Fruit fly (Drosophila melanogaster): Measurements from ENCODE around the gene Ir94c.

The Ir94c gene

dm6 chr3R:22121220-22121619 is 2.0 kb upstream of the Ir94c start (continued):
- TF ChIP-seq CG7372 (GFP tag; IDR thresholded peaks at IDR 0.05) (peak; percentile 66), CG11085 (GFP tag; IDR thresholded peaks at IDR 0.05) (peak; percentile 74), CG7271 (tag; optimal IDR thresholded peaks at IDR 0.05) (peak; percentile 10), Oli (tag; optimal IDR thresholded peaks at IDR 0.05) (peak; percentile 59), schlank (tag; optimal IDR thresholded peaks at IDR 0.05) (peak; percentile 47), Gug (GFP tag; IDR thresholded peaks at IDR 0.05) (peak; percentile 23; the same call in 1 of the 4 replicates), p53 (GFP tag; optimal IDR thresholded peaks at IDR 0.05) (no peak), CG12391 (tag; optimal IDR thresholded peaks at IDR 0.05) (no peak), CG4820 (GFP tag; optimal IDR thresholded peaks at IDR 0.05) (no peak), D19B (GFP tag; optimal IDR thresholded peaks at IDR 0.05) (peak; percentile 14), ind (GFP tag; optimal IDR thresholded peaks at IDR 0.05) (peak; percentile 80), NK7.1 (GFP tag; optimal IDR thresholded peaks at IDR 0.05) (peak; percentile 14), CG16779 (GFP tag; IDR thresholded peaks at IDR 0.05) (no peak), stc (GFP tag; IDR thresholded peaks at IDR 0.05) (peak; percentile 45; the same call in 1 of the 2 replicates), CG3838 (GFP tag; optimal IDR thresholded peaks at IDR 0.05) (no peak), CG12942 (GFP tag; optimal IDR thresholded peaks at IDR 0.05) (no peak), h (optimal IDR thresholded peaks at IDR 0.05) (no peak), CG15269 (tag; optimal IDR thresholded peaks at IDR 0.05) (peak; percentile 75), grn (GFP tag; optimal IDR thresholded peaks at IDR 0.05) (no peak), Oaz (GFP tag; IDR thresholded peaks at IDR 0.05) (0 out of 2 replicates have a peak, but pooled peaks have one; percentile 42), Dref (GFP tag; IDR thresholded peaks at IDR 0.05) (no peak), CG11560 (tag; IDR thresholded peaks at IDR 0.05) (no peak), CTCF (GFP tag; optimal IDR thresholded peaks at IDR 0.05) (no peak), CG2712 (tag; optimal IDR thresholded peaks at IDR 0.05) (no peak), toy (GFP tag; IDR thresholded peaks at IDR 0.05) (peak; percentile 49), CG7357 (GFP tag; IDR thresholded peaks at IDR 0.05) (0 out of 3 replicates have a peak, but pooled peaks have one; percentile 43), az2 (GFP tag; optimal IDR thresholded peaks at IDR 0.05) (peak; percentile 27), eve (GFP tag; optimal IDR thresholded peaks at IDR 0.05) (peak in 1 of 2 experiments; percentile 43), sob (GFP tag; IDR thresholded peaks at IDR 0.05) (peak; percentile 79), B-H2 (GFP tag; optimal IDR thresholded peaks at IDR 0.05) (peak; percentile 44), CG14860 (GFP tag; IDR thresholded peaks at IDR 0.05; ENCODE audit: partially characterized antibody) (no peak), Pdp1 (GFP tag; optimal IDR thresholded peaks at IDR 0.05) (peak in 1 of 2 experiments; percentile 6), CG17568 (GFP tag; optimal IDR thresholded peaks at IDR 0.05) (peak; percentile 37), knrl (GFP tag; IDR thresholded peaks at IDR 0.05; ENCODE audit: partially characterized antibody) (no peak), CG14014 (GFP tag; IDR thresholded peaks at IDR 0.05) (peak; percentile 73), Jarid2 (GFP tag; optimal IDR thresholded peaks at IDR 0.05) (no peak), CG6765 (GFP tag; optimal IDR thresholded peaks at IDR 0.05) (no peak), MBD-R2 (GFP tag; IDR thresholded peaks at IDR 0.05) (peak; percentile 60; the same call in 1 of the 2 replicates), CG11696 (GFP tag; IDR thresholded peaks at IDR 0.05) (0 out of 2 replicates have a peak, but pooled peaks have one; percentile 23), dm (GFP tag; optimal IDR thresholded peaks at IDR 0.05) (no peak), Aef1 (GFP tag; IDR thresholded peaks at IDR 0.05) (peak; percentile 38; the same call in 1 of the 3 replicates), trem (tag; optimal IDR thresholded peaks at IDR 0.05) (no peak), lmd (GFP tag; IDR thresholded peaks at IDR 0.05) (no peak; the same call in 1 of the 2 replicates), CG5245 (GFP tag; optimal IDR thresholded peaks at IDR 0.05) (peak; percentile 16), CG31224 (GFP tag; IDR thresholded peaks at IDR 0.05) (peak; percentile 63; the same call in 1 of the 2 replicates), CG4424 (GFP tag; optimal IDR thresholded peaks at IDR 0.05) (peak; percentile 41), pb (GFP tag; optimal IDR thresholded peaks at IDR 0.05) (no peak), Hsf (GFP tag; optimal IDR thresholded peaks at IDR 0.05) (peak; percentile 35), CG9876 (GFP tag; optimal IDR thresholded peaks at IDR 0.05) (no peak), CG17802 (tag; optimal IDR thresholded peaks at IDR 0.05) (no peak), fu2 (GFP tag; optimal IDR thresholded peaks at IDR 0.05) (no peak), CG1603 (tag; optimal IDR thresholded peaks at IDR 0.05) (peak; percentile 17), kay (GFP tag; optimal IDR thresholded peaks at IDR 0.05) (peak; percentile 10)

Measured in whole organism, embryonic.